Fruit fly (Drosophila melanogaster) whole organism, embryonic: ENCODE results near the gene Hrb27C.

Experiments used
- CG12104 ChIP-seq: fragments of 200-800 bp; sonication (Bioruptor generic); optimal IDR thresholded peaks from 3 replicates; lab custom pipeline; 2016; ENCODE audit warnings: missing biosample characterization, missing genetic modification characterization
- CG15696 ChIP-seq: fragments of 200-800 bp; sonication (Bioruptor generic); optimal IDR thresholded peaks from 2 replicates; lab custom pipeline; 2019; ENCODE audit warnings: missing biosample characterization, mild to moderate bottlenecking, missing genetic modification characterization, moderate library complexity
- CG17568 ChIP-seq: fragments of 200-800 bp; sonication (Bioruptor generic); optimal IDR thresholded peaks from 2 replicates; lab custom pipeline; 2018; ENCODE audit warnings: missing biosample characterization, mild to moderate bottlenecking, missing genetic modification characterization, moderate library complexity
- CG18011 ChIP-seq: fragments of 200-800 bp; sonication (Bioruptor generic); optimal IDR thresholded peaks from 2 replicates; lab custom pipeline; 2017; ENCODE audit warnings: missing biosample characterization, missing genetic modification characterization, mild to moderate bottlenecking, moderate library complexity, missing genotype
- CG18619 ChIP-seq: fragments of 200-800 bp; sonication (Bioruptor generic); optimal IDR thresholded peaks from 3 replicates; lab custom pipeline; 2017; ENCODE audit warnings: missing biosample characterization, mild to moderate bottlenecking, missing genetic modification characterization
- CG30431 ChIP-seq: fragments of 200-800 bp; sonication (Bioruptor generic); optimal IDR thresholded peaks from 2 replicates; lab custom pipeline; 2017; ENCODE audit warnings: missing biosample characterization, missing genetic modification characterization
- CG31388 ChIP-seq: fragments of 200-800 bp; sonication (Bioruptor generic); optimal IDR thresholded peaks from 2 replicates; lab custom pipeline; 2016; ENCODE audit warnings: missing biosample characterization, missing genetic modification characterization
- CG3838 ChIP-seq: fragments of 200-800 bp; sonication (Bioruptor generic); optimal IDR thresholded peaks from 3 replicates; lab custom pipeline; 2016; ENCODE audit warnings: missing biosample characterization, missing genetic modification characterization
- CG4424 ChIP-seq: fragments of 200-800 bp; sonication (Bioruptor generic); optimal IDR thresholded peaks from 3 replicates; lab custom pipeline; 2016; ENCODE audit warnings: missing biosample characterization, missing genetic modification characterization
- CG5180 ChIP-seq: fragments of 200-800 bp; sonication (Bioruptor generic); optimal IDR thresholded peaks from 3 replicates; lab custom pipeline; 2017; ENCODE audit warnings: missing biosample characterization, missing genetic modification characterization, mild to moderate bottlenecking, moderate library complexity, missing genetic modification reagents
- CG5245 ChIP-seq: fragments of 200-800 bp; sonication (Bioruptor generic); optimal IDR thresholded peaks from 3 replicates; lab custom pipeline; 2016; ENCODE audit warnings: missing biosample characterization, missing genetic modification characterization
- CG6689 ChIP-seq: fragments of 200-800 bp; sonication (Bioruptor generic); IDR thresholded peaks from 2 replicates; pipeline ENCODE4 v1.3.6; 2022; ENCODE audit warnings: missing biosample characterization, missing genetic modification characterization
- CG6854 ChIP-seq: fragments of 200-800 bp; sonication (Bioruptor generic); optimal IDR thresholded peaks from 3 replicates; lab custom pipeline; 2017; ENCODE audit warnings: missing biosample characterization, mild to moderate bottlenecking, missing genetic modification characterization
- CG7357 ChIP-seq: fragments of 200-800 bp; sonication (Bioruptor generic); IDR thresholded peaks from 3 replicates; pipeline ENCODE4 v1.3.6; 2022; ENCODE audit warnings: missing biosample characterization, missing genetic modification characterization
- CG8765 ChIP-seq: fragments of 200-800 bp; sonication (Bioruptor generic); IDR thresholded peaks from 2 replicates; pipeline ENCODE4 v1.3.6; 2022; ENCODE audit warnings: missing biosample characterization, missing genetic modification characterization
- Deaf1 ChIP-seq: fragments of 200-800 bp; optimal IDR thresholded peaks from 3 replicates; lab custom pipeline; 2019; ENCODE audit warnings: missing biosample characterization, mild to moderate bottlenecking, missing genetic modification characterization, moderate library complexity
- Dip3 ChIP-seq: fragments of 200-800 bp; sonication (Bioruptor generic); optimal IDR thresholded peaks from 3 replicates; lab custom pipeline; 2016; ENCODE audit warnings: missing biosample characterization, missing genetic modification characterization
- Dref ChIP-seq: fragments of 200-800 bp; sonication (Bioruptor generic); IDR thresholded peaks from 2 replicates; pipeline ENCODE4 v1.3.6; 2022; ENCODE audit warnings: missing biosample characterization, missing genetic modification characterization
- E2f1 ChIP-seq: fragments of 200-800 bp; sonication (Bioruptor generic); IDR thresholded peaks from 2 replicates; pipeline ENCODE4 v1.3.6; 2022; ENCODE audit warnings: missing biosample characterization, missing genetic modification characterization
- Elba2 ChIP-seq: fragments of 200-800 bp; sonication (Bioruptor generic); optimal IDR thresholded peaks from 3 replicates; lab custom pipeline; 2016; ENCODE audit warnings: missing biosample characterization, missing genetic modification characterization
- HLH3B ChIP-seq: fragments of 200-800 bp; sonication (Bioruptor generic); IDR thresholded peaks from 2 replicates; pipeline ENCODE4 v1.3.6; 2022; ENCODE audit warnings: missing biosample characterization, missing genetic modification characterization
- HmgD ChIP-seq: fragments of 200-800 bp; sonication (Bioruptor generic); optimal IDR thresholded peaks from 3 replicates; lab custom pipeline; 2016; ENCODE audit warnings: missing biosample characterization, missing genetic modification characterization
- Hr39 ChIP-seq: fragments of >200 bp; optimal IDR thresholded peaks from 2 replicates; lab custom pipeline; 2017
- Med ChIP-seq: fragments of 200-800 bp; sonication (Bioruptor generic); peaks from one replicate; lab custom pipeline; 2016; ENCODE audit warnings: missing biosample characterization, missing genetic modification characterization, mild to moderate bottlenecking, inconsistent platforms, moderate library complexity
- Neu2 ChIP-seq: fragments of 200-800 bp; sonication (Bioruptor generic); optimal IDR thresholded peaks from 3 replicates; lab custom pipeline; 2016; ENCODE audit warnings: missing biosample characterization, missing genetic modification characterization, borderline replicate concordance
- Sox100B ChIP-seq: fragments of 200-800 bp; sonication (Bioruptor generic); optimal IDR thresholded peaks from 3 replicates; lab custom pipeline; 2018; ENCODE audit warnings: missing biosample characterization, mild to moderate bottlenecking, missing genetic modification characterization
- Tbp ChIP-seq: fragments of >200 bp; optimal IDR thresholded peaks from 2 replicates; lab custom pipeline; 2018; ENCODE audit warnings: missing biosample characterization, missing genetic modification characterization
- ab ChIP-seq: fragments of 200-800 bp; sonication (Bioruptor generic); optimal IDR thresholded peaks from 2 replicates; lab custom pipeline; 2016; ENCODE audit warnings: missing biosample characterization, missing genetic modification characterization
- al ChIP-seq: fragments of 200-800 bp; sonication (Bioruptor generic); IDR thresholded peaks from 2 replicates; pipeline ENCODE4 v1.3.6; 2022; ENCODE audit warnings: missing biosample characterization, missing genetic modification characterization
- ara ChIP-seq: fragments of 200-800 bp; sonication (Bioruptor generic); IDR thresholded peaks from 2 replicates; pipeline ENCODE4 v1.3.6; 2022; ENCODE audit warnings: missing biosample characterization, missing genetic modification characterization
- cad ChIP-seq: fragments of >200 bp; optimal IDR thresholded peaks from 2 replicates; lab custom pipeline; 2017; ENCODE audit warnings: missing biosample characterization, missing genetic modification characterization
- cg ChIP-seq: fragments of 200-800 bp; sonication (Bioruptor generic); optimal IDR thresholded peaks from 3 replicates; lab custom pipeline; 2019; ENCODE audit warnings: missing biosample characterization, mild to moderate bottlenecking, missing genetic modification characterization, moderate library complexity
- chif ChIP-seq, 2 experiments: fragments of 200-800 bp; sonication (Bioruptor generic); optimal IDR thresholded peaks; 3 replicates each; lab custom pipeline; 2016; ENCODE audit warnings: missing biosample characterization in 2 of 2, missing genetic modification characterization in 2 of 2
- dm ChIP-seq: fragments of 200-800 bp; sonication (Bioruptor generic); optimal IDR thresholded peaks from 3 replicates; lab custom pipeline; 2016; ENCODE audit warnings: missing biosample characterization, missing genetic modification characterization
- emc ChIP-seq: fragments of 200-800 bp; sonication (Bioruptor generic); optimal IDR thresholded peaks from 2 replicates; lab custom pipeline; 2016; ENCODE audit warnings: missing biosample characterization, missing genetic modification characterization
- ewg ChIP-seq: fragments of 200-800 bp; sonication (Bioruptor generic); optimal IDR thresholded peaks from 3 replicates; lab custom pipeline; 2017; ENCODE audit warnings: mild to moderate bottlenecking, missing biosample characterization, missing genetic modification reagents, missing genetic modification characterization
- gcm ChIP-seq: fragments of 200-800 bp; sonication (Bioruptor generic); optimal IDR thresholded peaks from 2 replicates; lab custom pipeline; 2019; ENCODE audit warnings: missing biosample characterization, mild to moderate bottlenecking, missing genetic modification characterization, moderate library complexity
- gem ChIP-seq: fragments of 200-800 bp; sonication (Bioruptor generic); optimal IDR thresholded peaks from 2 replicates; lab custom pipeline; 2019; ENCODE audit warnings: missing biosample characterization, mild to moderate bottlenecking, missing genetic modification characterization, moderate library complexity
- gfzf ChIP-seq: fragments of 200-800 bp; sonication (Bioruptor generic); optimal IDR thresholded peaks from 2 replicates; lab custom pipeline; 2016; ENCODE audit warnings: missing biosample characterization, mild to moderate bottlenecking, missing genetic modification characterization, moderate library complexity
- jumu ChIP-seq: fragments of 200-800 bp; sonication (Bioruptor generic); optimal IDR thresholded peaks from 3 replicates; lab custom pipeline; 2016; ENCODE audit warnings: missing biosample characterization, missing genetic modification characterization
- nau ChIP-seq: fragments of 200-800 bp; sonication (Bioruptor generic); optimal IDR thresholded peaks from 3 replicates; lab custom pipeline; 2017; ENCODE audit warnings: missing biosample characterization, mild to moderate bottlenecking, missing genetic modification characterization, missing genetic modification reagents
- nerfin-2 ChIP-seq: fragments of 200-800 bp; sonication (Bioruptor generic); IDR thresholded peaks from 2 replicates; pipeline ENCODE4 v1.3.6; 2022; ENCODE audit warnings: missing biosample characterization, missing genetic modification characterization; ENCODE audit not compliant: partially characterized antibody
- nmo ChIP-seq: fragments of 200-800 bp; sonication (Bioruptor generic); optimal IDR thresholded peaks from 2 replicates; lab custom pipeline; 2018; ENCODE audit warnings: missing biosample characterization, mild to moderate bottlenecking, missing genetic modification characterization, moderate library complexity
- phol ChIP-seq: fragments of 200-800 bp; sonication (Bioruptor generic); optimal IDR thresholded peaks from 3 replicates; lab custom pipeline; 2018; ENCODE audit warnings: missing biosample characterization, mild to moderate bottlenecking, missing genetic modification characterization, moderate library complexity
- repo ChIP-seq: fragments of 200-800 bp; sonication (Bioruptor generic); optimal IDR thresholded peaks from 2 replicates; lab custom pipeline; 2016; ENCODE audit warnings: missing biosample characterization, missing genetic modification characterization
- slbo ChIP-seq: fragments of 200-800 bp; sonication (Bioruptor generic); IDR thresholded peaks from 2 replicates; pipeline ENCODE4 v1.3.6; 2022; ENCODE audit warnings: missing biosample characterization, missing genetic modification characterization
- sr ChIP-seq: fragments of 200-800 bp; sonication (Bioruptor generic); IDR thresholded peaks from 3 replicates; pipeline ENCODE4 v1.3.6; 2022; ENCODE audit warnings: missing biosample characterization, missing genetic modification characterization
- tna ChIP-seq: fragments of 200-800 bp; sonication (Bioruptor generic); IDR thresholded peaks from 2 replicates; pipeline ENCODE4 v1.3.6; 2022; ENCODE audit warnings: missing biosample characterization, missing genetic modification characterization; ENCODE audit not compliant: partially characterized antibody
- toy ChIP-seq: fragments of 200-800 bp; sonication (Bioruptor generic); IDR thresholded peaks from 2 replicates; pipeline ENCODE4 v1.3.6; 2022; ENCODE audit warnings: missing biosample characterization, missing genetic modification characterization
- tx ChIP-seq: fragments of 200-800 bp; sonication (Bioruptor generic); optimal IDR thresholded peaks from 2 replicates; lab custom pipeline; 2016; ENCODE audit warnings: missing biosample characterization, missing genetic modification characterization
- unc-4 ChIP-seq: fragments of 200-800 bp; sonication (Bioruptor generic); IDR thresholded peaks from 2 replicates; pipeline ENCODE4 v1.3.6; 2022; ENCODE audit warnings: missing biosample characterization, missing genetic modification characterization; ENCODE audit not compliant: partially characterized antibody

Gene Hrb27C

DNA sequence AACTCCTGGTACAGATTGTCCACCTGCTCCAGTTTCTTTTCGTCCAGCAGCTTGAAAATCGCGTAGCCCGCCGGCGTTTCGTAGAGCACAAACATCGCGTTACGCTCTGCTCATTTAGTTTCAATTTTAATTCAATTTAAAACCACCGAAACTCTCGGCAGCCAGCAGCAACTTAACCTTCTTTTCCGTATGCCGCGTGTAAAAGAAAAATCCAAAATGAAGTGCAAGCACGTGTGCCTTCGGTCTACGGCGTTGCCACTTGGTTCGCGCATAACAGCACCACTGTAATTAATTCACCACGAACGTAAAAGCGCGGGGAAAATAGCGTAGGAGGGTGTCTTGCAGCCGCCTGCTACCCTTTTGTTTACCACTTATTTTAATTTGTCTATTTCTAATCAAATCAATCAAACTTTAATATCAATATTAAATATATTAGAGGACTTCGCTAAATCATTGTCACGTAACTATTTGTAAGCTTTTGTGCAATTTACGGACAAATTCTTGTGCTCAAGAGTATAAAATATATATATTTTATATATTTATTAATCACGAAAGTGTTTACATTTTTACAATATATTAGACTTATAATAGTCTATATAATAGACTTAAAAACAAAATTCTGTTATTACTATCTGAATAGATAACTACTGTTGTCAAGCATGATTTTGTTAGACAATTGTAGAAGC lies 1.8 kb upstream of the Hrb27C start, which contains the start of gene nop5 (continued):
- TF ChIP-seq CG18619 (GFP tag; lab: Kevin White, UChicago) (peak; percentile 83), al (GFP tag; lab: Robert Waterston, UW) (0 out of 2 replicates have a peak, but pooled peaks have one; percentile 8), CG5180 (no peak), CG6689 (GFP tag; lab: Robert Waterston, UW) (peak; percentile 47), slbo (GFP tag; lab: Robert Waterston, UW) (no peak; the same call in 1 of the 2 replicates), CG18011 (GFP tag; lab: Kevin White, UChicago) (no peak), gem (tag; lab: Kevin White, UChicago) (peak; percentile 85), CG12104 (peak; percentile 63), cad (GFP tag; lab: Kevin White, UChicago) (no peak), CG5245 (peak; percentile 5), toy (GFP tag; lab: Robert Waterston, UW) (no peak), CG7357 (GFP tag; lab: Robert Waterston, UW) (no peak), CG4424 (GFP tag; lab: Kevin White, UChicago) (peak; percentile 44), ab (no peak), emc (GFP tag; lab: Kevin White, UChicago) (no peak), CG3838 (GFP tag; lab: Kevin White, UChicago) (no peak), Dip3 (GFP tag; lab: Kevin White, UChicago) (no peak), E2f1 (GFP tag; lab: Robert Waterston, UW) (0 out of 2 replicates have a peak, but pooled peaks have one; percentile 22), Dref (GFP tag; lab: Robert Waterston, UW) (no peak), cg (GFP tag; lab: Kevin White, UChicago) (peak; percentile 24), Sox100B (GFP tag; lab: Kevin White, UChicago) (no peak), CG31388 (GFP tag; lab: Kevin White, UChicago) (no peak), tx (GFP tag; lab: Kevin White, UChicago) (no peak), tna (GFP tag; lab: Robert Waterston, UW) (no peak), ewg (GFP tag; lab: Kevin White, UChicago) (no peak), Elba2 (no peak), Deaf1 (tag; lab: Kevin White, UChicago) (peak; percentile 4), chif (GFP tag; optimal IDR thresholded peaks at IDR 0.05; lab: Kevin White, UChicago) (no peak), nmo (GFP tag; lab: Kevin White, UChicago) (peak; percentile 81), HmgD (GFP tag; lab: Kevin White, UChicago) (no peak), CG6854 (peak; percentile 70), CG30431 (GFP tag; lab: Kevin White, UChicago) (peak; percentile 35), jumu (GFP tag; lab: Kevin White, UChicago) (no peak), phol (peak; percentile 69), nerfin-2 (GFP tag; lab: Robert Waterston, UW) (no peak), CG8765 (GFP tag; lab: Robert Waterston, UW) (no peak), CG17568 (no peak), sr (GFP tag; lab: Robert Waterston, UW) (no peak), gcm (GFP tag; lab: Kevin White, UChicago) (no peak), Tbp (GFP tag; lab: Kevin White, UChicago) (no peak), repo (GFP tag; lab: Kevin White, UChicago) (no peak), nau (GFP tag; lab: Kevin White, UChicago) (no peak), CG15696 (tag; lab: Kevin White, UChicago) (peak; percentile 65), HLH3B (GFP tag; lab: Robert Waterston, UW) (no peak), gfzf (no peak), dm (GFP tag; lab: Kevin White, UChicago) (peak; percentile 99), Hr39 (lab: Kevin White, UChicago) (no peak), Neu2 (GFP tag; lab: Kevin White, UChicago) (no peak), unc-4 (GFP tag; lab: Robert Waterston, UW) (no peak), ara (GFP tag; lab: Robert Waterston, UW) (no peak), Med (peak; percentile 89)
